Worm (Caenorhabditis elegans) whole organism, L4 larva: ENCODE results near the gene shpk-1.
A peak's percentile ranks its signal among the peaks of the same experiment; 100 is the strongest.

Experiments used
- F26F4.8 ChIP-seq: fragments of 200-800 bp; sonication (Bioruptor generic); conservative IDR thresholded peaks from 2 replicates; pipeline ENCODE4 v1.3.6; 2022; ENCODE audit warnings: missing genetic modification characterization, missing compliant biosample characterization
- F37D6.2 ChIP-seq: sonication (generic microtip); optimal IDR thresholded peaks from 2 replicates; lab custom pipeline; 2016; ENCODE audit warnings: mild to moderate bottlenecking, missing genetic modification characterization, missing compliant biosample characterization
- R02D3.7 ChIP-seq: fragments of 150-350 bp; sonication (generic microtip); optimal IDR thresholded peaks from 3 replicates; lab custom pipeline; 2014; ENCODE audit warnings: missing biosample characterization, missing genetic modification characterization
- T20F7.1 ChIP-seq: fragments of 200-800 bp; sonication (Bioruptor generic); optimal IDR thresholded peaks from 2 replicates; lab custom pipeline; 2018; ENCODE audit warnings: mild to moderate bottlenecking, missing genetic modification characterization, missing compliant biosample characterization
- T26A8.4 ChIP-seq: fragments of 200-800 bp; sonication (Bioruptor generic); IDR thresholded peaks from 2 replicates; pipeline ENCODE4 v1.3.6; 2022; ENCODE audit warnings: missing genetic modification characterization, missing compliant biosample characterization
- Y5F2A.4 ChIP-seq: fragments of 200-800 bp; sonication (Bioruptor generic); optimal IDR thresholded peaks from 2 replicates; lab custom pipeline; 2018; ENCODE audit warnings: mild to moderate bottlenecking, missing genetic modification characterization, missing compliant biosample characterization
- ZK546.5 ChIP-seq, 2 experiments: sonication (generic microtip); optimal IDR thresholded peaks; 2 replicates each; lab custom pipeline; 2017; ENCODE audit warnings: missing biosample characterization in 2 of 2, missing genetic modification characterization in 2 of 2
- aha-1 ChIP-seq: fragments of 150-350 bp; peaks from one replicate; lab custom pipeline; 2014; ENCODE audit warnings: missing biosample characterization, missing genetic modification characterization
- ama-1 ChIP-seq: fragments of 150-350 bp; optimal IDR thresholded peaks from 2 replicates; lab custom pipeline; 2014; ENCODE audit warnings: inconsistent platforms, mixed read lengths
- ceh-20 ChIP-seq: fragments of 200-800 bp; sonication (Bioruptor generic); IDR thresholded peaks from 2 replicates; pipeline ENCODE4 v1.3.6; 2022; ENCODE audit warnings: missing genetic modification reagents, missing genetic modification characterization, missing compliant biosample characterization
- ceh-28 ChIP-seq: fragments of 150-350 bp; optimal IDR thresholded peaks from 2 replicates; lab custom pipeline; 2014; ENCODE audit warnings: missing biosample characterization, missing genetic modification reagents, missing genetic modification characterization
- ceh-62 ChIP-seq: sonication (generic microtip); optimal IDR thresholded peaks from 2 replicates; lab custom pipeline; 2017; ENCODE audit warnings: missing biosample characterization, missing genetic modification characterization
- daf-16 ChIP-seq, 3 experiments: sonication (generic microtip); optimal IDR thresholded peaks; 2 replicates each; lab custom pipeline; 2016 to 2017; ENCODE audit warnings: missing genetic modification characterization in 3 of 3, missing genetic modification reagents in 3 of 3, mild to moderate bottlenecking in 2 of 3, missing compliant biosample characterization in 2 of 3, missing biosample characterization in 1 of 3, moderate library complexity in 1 of 3
- dmd-6 ChIP-seq: fragments of 200-800 bp; sonication (Bioruptor generic); IDR thresholded peaks from 2 replicates; pipeline ENCODE4 v1.3.6; 2022; ENCODE audit warnings: missing genetic modification reagents, missing genetic modification characterization, missing compliant biosample characterization
- dmd-8 ChIP-seq: fragments of 200-800 bp; sonication (Bioruptor generic); IDR thresholded peaks from 2 replicates; pipeline ENCODE4 v1.3.6; 2022; ENCODE audit warnings: missing genetic modification characterization, missing compliant biosample characterization
- duxl-1 ChIP-seq: sonication (generic microtip); optimal IDR thresholded peaks from 2 replicates; lab custom pipeline; 2016; ENCODE audit warnings: mild to moderate bottlenecking, missing genetic modification characterization, moderate library complexity, missing compliant biosample characterization; ENCODE audit not compliant: poor library complexity
- dve-1 ChIP-seq: sonication (generic microtip); optimal IDR thresholded peaks from 2 replicates; lab custom pipeline; 2017; ENCODE audit warnings: antibody characterized with exemption, mild to moderate bottlenecking, missing genetic modification characterization, missing compliant biosample characterization; ENCODE audit not compliant: insufficient read depth
- egl-27 ChIP-seq: sonication (generic microtip); optimal IDR thresholded peaks from 3 replicates; lab custom pipeline; 2017; ENCODE audit warnings: missing biosample characterization, missing genetic modification reagents, missing genetic modification characterization
- egl-43 ChIP-seq: fragments of 200-800 bp; sonication (Bioruptor generic); IDR thresholded peaks from 2 replicates; pipeline ENCODE4 v1.3.6; 2022; ENCODE audit warnings: missing genetic modification reagents, missing genetic modification characterization, missing compliant biosample characterization
- fkh-10 ChIP-seq: fragments of 150-350 bp; optimal IDR thresholded peaks from 2 replicates; lab custom pipeline; 2014; ENCODE audit warnings: missing biosample characterization, missing genetic modification reagents, missing genetic modification characterization
- fos-1 ChIP-seq: fragments of 150-350 bp; optimal IDR thresholded peaks from 2 replicates; lab custom pipeline; 2014; ENCODE audit warnings: missing biosample characterization, missing genetic modification characterization
- gei-8 ChIP-seq: fragments of 200-800 bp; sonication (Bioruptor generic); optimal IDR thresholded peaks from 2 replicates; lab custom pipeline; 2018; ENCODE audit warnings: mild to moderate bottlenecking, missing genetic modification characterization, missing compliant biosample characterization
- hif-1 ChIP-seq, 2 experiments: sonication (generic microtip); optimal IDR thresholded peaks; 2 replicates each; lab custom pipeline; 2016 to 2017; ENCODE audit warnings: missing compliant biosample characterization in 2 of 2, missing genetic modification characterization in 2 of 2, missing genetic modification reagents in 2 of 2, missing genotype in 2 of 2, mild to moderate bottlenecking in 1 of 2
- jun-1 ChIP-seq: fragments of 150-350 bp; optimal IDR thresholded peaks from 2 replicates; lab custom pipeline; 2014; ENCODE audit warnings: missing biosample characterization, missing genetic modification reagents, missing genetic modification characterization
- lin-1 ChIP-seq: fragments of 200-800 bp; sonication (Bioruptor generic); IDR thresholded peaks from 2 replicates; pipeline ENCODE4 v1.3.6; 2022; ENCODE audit warnings: missing genetic modification reagents, missing genetic modification characterization, missing compliant biosample characterization
- lin-13 ChIP-seq: fragments of 150-350 bp; optimal IDR thresholded peaks from 2 replicates; lab custom pipeline; 2014; ENCODE audit warnings: missing biosample characterization, missing genetic modification reagents, missing genetic modification characterization
- lin-38 ChIP-seq: fragments of 200-800 bp; sonication (Bioruptor generic); IDR thresholded peaks from 2 replicates; pipeline ENCODE4 v1.3.6; 2022; ENCODE audit warnings: missing genetic modification reagents, missing genetic modification characterization, missing compliant biosample characterization
- lsy-2 ChIP-seq, 2 experiments: fragments of 150-350 bp in 1 of 2; sonication (generic microtip) in 1 of 2; optimal IDR thresholded peaks; 2 replicates each; lab custom pipeline; 2014 to 2017; ENCODE audit warnings: missing biosample characterization in 2 of 2, missing genetic modification characterization in 2 of 2
- mep-1 ChIP-seq: fragments of 150-350 bp; sonication (generic microtip); optimal IDR thresholded peaks from 3 replicates; lab custom pipeline; 2014; ENCODE audit warnings: missing biosample characterization, missing genetic modification characterization
- mes-2 ChIP-seq: sonication (generic microtip); optimal IDR thresholded peaks from 2 replicates; lab custom pipeline; 2016; ENCODE audit warnings: missing genotype, mild to moderate bottlenecking, missing genetic modification characterization, missing compliant biosample characterization; ENCODE audit not compliant: poor library complexity, severe bottlenecking
- nhr-102 ChIP-seq: sonication (generic microtip); optimal IDR thresholded peaks from 2 replicates; lab custom pipeline; 2016; ENCODE audit warnings: mild to moderate bottlenecking, missing genetic modification characterization, moderate library complexity, missing compliant biosample characterization
- nhr-11 ChIP-seq: fragments of 150-350 bp; optimal IDR thresholded peaks from 2 replicates; lab custom pipeline; 2014; ENCODE audit warnings: missing biosample characterization, missing genetic modification characterization
- nhr-237 ChIP-seq: sonication (generic microtip); optimal IDR thresholded peaks from 2 replicates; lab custom pipeline; 2017; ENCODE audit warnings: missing biosample characterization, missing genetic modification characterization
- nhr-28 ChIP-seq: fragments of 150-350 bp; optimal IDR thresholded peaks from 2 replicates; lab custom pipeline; 2014; ENCODE audit warnings: missing biosample characterization, missing genetic modification characterization
- nhr-41 ChIP-seq: fragments of 200-800 bp; sonication (Bioruptor generic); IDR thresholded peaks from 2 replicates; pipeline ENCODE4 v1.3.6; 2022; ENCODE audit warnings: missing genetic modification reagents, missing genetic modification characterization, missing compliant biosample characterization
- nhr-76 ChIP-seq: fragments of 150-350 bp; optimal IDR thresholded peaks from 2 replicates; lab custom pipeline; 2014; ENCODE audit warnings: missing biosample characterization, missing genetic modification characterization
- nhr-77 ChIP-seq: fragments of 150-350 bp; optimal IDR thresholded peaks from 2 replicates; lab custom pipeline; 2014; ENCODE audit warnings: missing biosample characterization, missing genetic modification characterization
- pha-4 ChIP-seq, 2 experiments: fragments of 150-350 bp in 1 of 2; fragments of 200-800 bp in 1 of 2; sonication (Bioruptor generic) in 1 of 2; IDR thresholded peaks in 1 of 2; optimal IDR thresholded peaks in 1 of 2; 2 replicates each; pipeline versions ENCODE4 v1.3.6 to Lab custom; 2014 to 2022; ENCODE audit warnings: missing genetic modification characterization in 2 of 2, missing genetic modification reagents in 2 of 2, missing biosample characterization in 1 of 2, missing compliant biosample characterization in 1 of 2
- php-3 ChIP-seq: fragments of 200-800 bp; sonication (Bioruptor generic); IDR thresholded peaks from 2 replicates; pipeline ENCODE4 v1.3.6; 2022; ENCODE audit warnings: missing genetic modification reagents, missing genetic modification characterization, missing compliant biosample characterization
- pqm-1 ChIP-seq: sonication (generic microtip); optimal IDR thresholded peaks from 2 replicates; lab custom pipeline; 2017; ENCODE audit warnings: missing biosample characterization, missing genetic modification characterization
- saeg-2 ChIP-seq: fragments of 200-800 bp; sonication (Bioruptor generic); IDR thresholded peaks from 2 replicates; pipeline ENCODE4 v1.3.6; 2022; ENCODE audit warnings: missing genetic modification reagents, missing genetic modification characterization, missing compliant biosample characterization
- set-16 ChIP-seq: fragments of 200-800 bp; sonication (Bioruptor generic); IDR thresholded peaks from 2 replicates; pipeline ENCODE4 v1.3.6; 2022; ENCODE audit warnings: missing genetic modification reagents, missing genetic modification characterization, missing compliant biosample characterization
- tag-97 ChIP-seq: fragments of 200-800 bp; sonication (Bioruptor generic); IDR thresholded peaks from 2 replicates; pipeline ENCODE4 v1.3.6; 2022; ENCODE audit warnings: missing genetic modification characterization, missing compliant biosample characterization
- tra-1 ChIP-seq: fragments of 200-800 bp; sonication (Bioruptor generic); IDR thresholded peaks from 2 replicates; pipeline ENCODE4 v1.3.6; 2022; ENCODE audit warnings: missing genetic modification reagents, missing genetic modification characterization, missing compliant biosample characterization
- unc-39 ChIP-seq: sonication (generic microtip); optimal IDR thresholded peaks from 2 replicates; lab custom pipeline; 2017; ENCODE audit warnings: missing biosample characterization, missing genetic modification characterization
- unc-62 ChIP-seq, 3 experiments: fragments of 150-350 bp in 1 of 3; sonication (generic microtip); optimal IDR thresholded peaks in 2 of 3; peaks in 1 of 3; 1 replicate in 1 of 3; 2 replicates in 2 of 3; lab custom pipeline; 2014 to 2017; ENCODE audit warnings: missing biosample characterization in 3 of 3, missing genetic modification characterization in 3 of 3, missing genetic modification reagents in 3 of 3, missing genotype in 1 of 3
- zag-1 ChIP-seq: fragments of 150-350 bp; optimal IDR thresholded peaks from 2 replicates; lab custom pipeline; 2014; ENCODE audit warnings: missing biosample characterization, missing genetic modification characterization
- zfp-3 ChIP-seq: fragments of 200-800 bp; sonication (Bioruptor generic); conservative IDR thresholded peaks from 2 replicates; pipeline ENCODE4 v1.3.6; 2022; ENCODE audit warnings: missing genetic modification reagents, missing genetic modification characterization, missing compliant biosample characterization

The shpk-1 gene

ce11 chrIII:13625650-13626430 lies 18.0 kb downstream of the shpk-1 start:
- TF ChIP-seq nhr-11 (tag; lab: Kevin White, UChicago) (no peak), ceh-28 (tag; lab: Kevin White, UChicago) (peak; percentile 31), daf-16 (GFP tag; optimal IDR thresholded peaks at IDR 0.05; lab: Kevin White, UChicago) (peak in 1 of 2 experiments; percentile 2), daf-16 (tag; optimal IDR thresholded peaks at IDR 0.05; lab: Kevin White, UChicago) (peak; percentile 50), fos-1 (tag; lab: Kevin White, UChicago) (no peak), T20F7.1 (GFP tag; lab: Kevin White, UChicago) (no peak), F26F4.8 (GFP tag; lab: Robert Waterston, UW) (no peak), jun-1 (tag; lab: Kevin White, UChicago) (no peak), lin-13 (GFP tag; lab: Kevin White, UChicago) (no peak), nhr-41 (GFP tag; lab: Robert Waterston, UW) (no peak), zfp-3 (peak; percentile 68), ceh-62 (tag; lab: Kevin White, UChicago) (no peak), pqm-1 (no peak), tag-97 (GFP tag; lab: Robert Waterston, UW) (no peak), php-3 (peak; percentile 33; the same call in 1 of the 2 replicates), hif-1 (tag; optimal IDR thresholded peaks at IDR 0.05; lab: Kevin White, UChicago) (peak in 1 of 2 experiments; percentile 22), egl-27 (no peak), egl-43 (peak; percentile 73), fkh-10 (no peak), nhr-76 (tag; lab: Kevin White, UChicago) (no peak), ama-1 (lab: Kevin White, UChicago) (peak; percentile 25), set-16 (GFP tag; lab: Robert Waterston, UW) (peak; percentile 40), nhr-102 (peak; percentile 31), ceh-20 (0 out of 2 replicates have a peak, but pooled peaks have one; percentile 13), unc-62 (GFP tag; optimal IDR thresholded peaks at IDR 0.05 in 1 of 2; lab: Kevin White, UChicago) (peak in 1 of 2 experiments; percentile 91), unc-62 (tag; optimal IDR thresholded peaks at IDR 0.05; lab: Kevin White, UChicago) (no peak), T26A8.4 (GFP tag; lab: Robert Waterston, UW) (peak; percentile 54; the same call in 1 of the 2 replicates), pha-4 (GFP tag; IDR thresholded peaks at IDR 0.05; lab: Robert Waterston, UW) (no peak), pha-4 (tag; optimal IDR thresholded peaks at IDR 0.05; lab: Kevin White, UChicago) (no peak), gei-8 (GFP tag; lab: Kevin White, UChicago) (no peak), zag-1 (tag; lab: Kevin White, UChicago) (no peak), Y5F2A.4 (GFP tag; lab: Kevin White, UChicago) (no peak), dve-1 (tag; lab: Kevin White, UChicago) (peak; percentile 46), saeg-2 (0 out of 2 replicates have a peak, but pooled peaks have one; percentile 12), lsy-2 (tag; optimal IDR thresholded peaks at IDR 0.05; lab: Kevin White, UChicago) (peak in 1 of 2 experiments; percentile 16), lin-38 (GFP tag; lab: Robert Waterston, UW) (0 out of 2 replicates have a peak, but pooled peaks have one; percentile 4), nhr-237 (no peak), aha-1 (tag; lab: Kevin White, UChicago) (peak; percentile 31)
- TF ChIP-seq, all 104 proteins: peak for 17

- TF ChIP-seq F37D6.2: no peak
- no peak for TF ChIP-seq nhr-77 (tag; lab: Kevin White, UChicago)
- TF ChIP-seq daf-16 (GFP tag; optimal IDR thresholded peaks at IDR 0.05; lab: Kevin White, UChicago): peak in 1 of 2 experiments; percentile 9
- peak; percentile 99 for TF ChIP-seq daf-16 (tag; optimal IDR thresholded peaks at IDR 0.05; lab: Kevin White, UChicago)
- TF ChIP-seq ZK546.5 (tag; optimal IDR thresholded peaks at IDR 0.05; lab: Kevin White, UChicago): no peak
- peak; percentile 49 for TF ChIP-seq nhr-28 (tag; lab: Kevin White, UChicago)
- no peak for TF ChIP-seq duxl-1
- no peak for TF ChIP-seq mes-2 (tag; lab: Kevin White, UChicago)
- TF ChIP-seq dmd-8 (GFP tag; lab: Robert Waterston, UW): no peak
- TF ChIP-seq R02D3.7 (tag; lab: Kevin White, UChicago): no peak
- TF ChIP-seq mep-1 (tag; lab: Kevin White, UChicago): peak; percentile 16
- TF ChIP-seq lin-1 (GFP tag; lab: Robert Waterston, UW): no peak
- TF ChIP-seq jun-1 (tag; lab: Kevin White, UChicago): no peak
- TF ChIP-seq fos-1 (tag; lab: Kevin White, UChicago): no peak
- no peak for TF ChIP-seq tra-1 (GFP tag; lab: Robert Waterston, UW)
- peak; percentile 23; the same call in 1 of the 2 replicates for TF ChIP-seq dmd-6 (GFP tag; lab: Robert Waterston, UW)
- peak; percentile 80 for TF ChIP-seq pqm-1
- no peak for TF ChIP-seq unc-39
- TF ChIP-seq dve-1 (tag; lab: Kevin White, UChicago): peak; percentile 90
Measured at ce11 chrIII:13626692-13627091, 18.9 kb downstream of the shpk-1 start, which contains the start of gene T12D8.5. Gene T12D8.5 (minus strand): TSS chrIII:13626786.
